Worm (Caenorhabditis elegans): ENCODE data around the gene C17H12.12.

DNA sequence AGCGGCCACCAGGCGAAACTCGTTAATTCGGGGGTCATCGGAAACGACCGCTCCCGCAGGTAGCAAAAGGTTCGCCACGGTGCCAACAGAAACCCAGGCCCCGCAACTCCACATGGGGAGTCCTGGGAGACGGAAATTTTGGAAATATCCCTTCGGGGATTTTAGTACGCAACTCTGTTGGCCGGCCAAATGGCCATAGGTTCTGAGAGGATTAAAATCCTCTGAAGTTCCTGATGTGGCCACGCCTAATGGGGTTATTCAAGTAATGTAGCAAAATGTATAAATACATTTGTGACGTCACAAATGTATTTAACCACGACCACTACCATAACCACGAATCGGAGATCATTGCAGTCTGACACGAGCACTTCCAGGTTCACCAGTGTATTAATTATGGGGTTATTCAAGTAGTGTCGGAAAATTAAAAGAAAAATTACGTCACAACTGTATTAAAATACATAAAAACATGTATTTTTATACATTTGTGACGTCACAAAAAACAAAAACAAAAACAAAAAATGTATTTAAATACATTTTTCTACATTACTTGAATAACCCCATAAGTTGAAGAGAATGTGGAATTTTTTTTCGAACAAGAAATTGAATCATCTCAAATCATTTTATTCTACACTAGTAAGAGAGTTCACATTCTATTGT lies 2.3 kb upstream of the C17H12.12 start:
- TF ChIP-seq elt-1 (tag; optimal IDR thresholded peaks at IDR 0.05) (no peak), nhr-25 (tag; optimal IDR thresholded peaks at IDR 0.05) (no peak), aly-2 (tag; optimal IDR thresholded peaks at IDR 0.05) (no peak), nhr-237 (tag; optimal IDR thresholded peaks at IDR 0.05) (no peak)

All from whole organism, L3 larva.